Worm (Caenorhabditis elegans) whole organism, early embryonic: ENCODE results near the gene srsx-32.
"Not testable (repeated sequence)": the region's sequence is repeated elsewhere in the genome, so short reads cannot be mapped to it uniquely, and the experiment has no call there.

ENCODE experiments used
- B0310.2 ChIP-seq: sonication (generic microtip); optimal IDR thresholded peaks from 2 replicates; lab custom pipeline; 2016; ENCODE audit warnings: mild to moderate bottlenecking, missing genetic modification characterization, missing compliant biosample characterization
- F13C5.2 ChIP-seq: sonication (generic microtip); optimal IDR thresholded peaks from 2 replicates; lab custom pipeline; 2017; ENCODE audit warnings: mild to moderate bottlenecking, missing genetic modification characterization, inconsistent platforms, missing compliant biosample characterization
- aly-1 ChIP-seq: sonication (generic microtip); optimal IDR thresholded peaks from 2 replicates; lab custom pipeline; 2016; ENCODE audit warnings: missing genetic modification characterization, missing compliant biosample characterization
- ama-1 ChIP-seq: fragments of 150-350 bp; optimal IDR thresholded peaks from 2 replicates; lab custom pipeline; 2014
- ceh-13 ChIP-seq: fragments of 200-800 bp; sonication (Bioruptor generic); optimal IDR thresholded peaks from 2 replicates; lab custom pipeline; 2018; ENCODE audit warnings: mild to moderate bottlenecking, missing genetic modification characterization, missing compliant biosample characterization
- ceh-36 ChIP-seq: sonication (generic microtip); optimal IDR thresholded peaks from 2 replicates; lab custom pipeline; 2016; ENCODE audit warnings: missing genetic modification characterization, inconsistent platforms, missing compliant biosample characterization
- ets-7 ChIP-seq: sonication (generic microtip); optimal IDR thresholded peaks from 2 replicates; lab custom pipeline; 2016; ENCODE audit warnings: missing genotype, missing genetic modification characterization, missing compliant biosample characterization
- flt-1 ChIP-seq: fragments of 200-800 bp; sonication (Bioruptor generic); IDR thresholded peaks from 2 replicates; pipeline ENCODE4 v1.3.6; 2022; ENCODE audit warnings: missing genetic modification characterization, missing compliant biosample characterization
- hmg-4 ChIP-seq: fragments of 200-800 bp; sonication (Bioruptor generic); optimal IDR thresholded peaks from 2 replicates; lab custom pipeline; 2018; ENCODE audit warnings: mild to moderate bottlenecking, missing genetic modification characterization, missing compliant biosample characterization
- hnd-1 ChIP-seq: sonication (generic microtip); optimal IDR thresholded peaks from 2 replicates; lab custom pipeline; 2016; ENCODE audit warnings: missing genetic modification characterization, missing compliant biosample characterization
- pes-1 ChIP-seq: fragments of 200-800 bp; sonication (Bioruptor generic); IDR thresholded peaks from 2 replicates; pipeline ENCODE4 v1.3.6; 2022; ENCODE audit warnings: missing genetic modification reagents, missing genetic modification characterization, missing compliant biosample characterization
- scrt-1 ChIP-seq: fragments of 200-800 bp; sonication (Bioruptor generic); IDR thresholded peaks from 2 replicates; pipeline ENCODE4 v1.3.6; 2022; ENCODE audit warnings: missing genetic modification characterization, missing compliant biosample characterization
- sea-1 ChIP-seq: fragments of 200-800 bp; sonication (Bioruptor generic); conservative IDR thresholded peaks from 2 replicates; pipeline ENCODE4 v1.3.6; 2022; ENCODE audit warnings: missing genetic modification characterization, missing compliant biosample characterization
- tbx-11 ChIP-seq: fragments of 200-800 bp; sonication (Bioruptor generic); IDR thresholded peaks from 2 replicates; pipeline ENCODE4 v1.3.6; 2022; ENCODE audit warnings: missing genetic modification characterization, missing compliant biosample characterization
- tbx-37 ChIP-seq: fragments of 200-800 bp; sonication (Bioruptor generic); conservative IDR thresholded peaks from 2 replicates; pipeline ENCODE4 v1.3.6; 2022; ENCODE audit warnings: missing genetic modification reagents, missing genetic modification characterization, missing compliant biosample characterization
- tra-4 ChIP-seq: sonication (generic microtip); optimal IDR thresholded peaks from 2 replicates; lab custom pipeline; 2017; ENCODE audit warnings: missing genetic modification characterization, missing compliant biosample characterization

Gene srsx-32

DNA sequence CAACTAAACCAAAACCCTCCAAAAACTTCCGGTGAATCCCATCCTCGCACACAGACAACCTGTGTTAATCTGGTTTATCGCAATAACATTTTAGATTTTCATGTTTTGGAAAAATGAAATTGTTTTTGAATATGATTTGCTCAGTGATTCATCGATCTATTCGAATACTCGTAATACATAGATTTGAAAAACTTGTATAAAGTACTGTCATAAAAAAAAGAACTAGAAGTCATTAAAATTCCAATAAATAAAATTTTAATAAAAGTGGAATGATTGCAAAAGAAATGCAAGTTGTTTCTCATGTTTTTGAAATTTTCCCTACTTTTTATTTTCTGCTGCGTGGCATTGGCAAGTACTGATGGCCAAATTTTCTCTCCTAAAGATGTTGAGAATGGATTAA is 37.4 kb downstream of the srsx-32 start, which contains the start of gene spig-8:
Gene spig-8 (plus strand): TSS at position 301 of the 400 bp plus-strand sequence.
- no peak for TF ChIP-seq ets-7
- TF ChIP-seq ceh-36 (tag; lab: Kevin White, UChicago), result no peak

DNA sequence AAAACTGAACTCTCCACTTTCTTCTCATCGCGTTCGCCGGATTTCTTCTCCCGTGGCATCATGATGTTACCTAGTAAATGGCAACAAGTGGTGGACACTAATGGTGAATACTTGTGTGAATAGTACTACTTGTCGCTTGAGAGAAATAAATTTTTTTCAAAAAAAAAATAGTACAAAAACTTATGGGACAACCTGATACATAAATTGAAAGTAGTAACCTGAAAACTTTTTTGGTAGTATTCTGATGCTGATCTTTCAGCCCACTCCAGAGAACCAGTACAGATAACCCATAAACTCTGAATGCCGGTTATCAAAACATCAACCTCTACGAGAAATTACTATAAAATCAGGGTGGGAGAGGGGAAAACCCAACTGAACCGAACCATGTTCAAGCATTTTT is 40.6 kb downstream of the srsx-32 start, which contains the start of gene Y57E12AL.2:
Gene Y57E12AL.2 (plus strand): TSS at position 301 of the 400 bp plus-strand sequence.
- not testable (repeated sequence) for TF ChIP-seq sea-1; pes-1 (GFP tag; lab: Robert Waterston, UW); tra-4 (tag; lab: Kevin White, UChicago)

- TF ChIP-seq F13C5.2 (tag; lab: Kevin White, UChicago) (no peak), sea-1 (no peak), ceh-36 (tag; lab: Kevin White, UChicago) (no peak), B0310.2 (tag; lab: Kevin White, UChicago) (no peak), aly-1 (tag; lab: Kevin White, UChicago) (no peak), pes-1 (GFP tag; lab: Robert Waterston, UW) (no peak), ceh-13 (GFP tag; lab: Kevin White, UChicago) (no peak), tbx-11 (no peak), hmg-4 (GFP tag; lab: Kevin White, UChicago) (no peak)
Measured at ce11 chrV:7059350-7059749, 42.2 kb downstream of the srsx-32 start, which contains the start of gene mdt-6. mdt-6 (minus strand) TSS chrV:7059624.

- TF ChIP-seq ceh-13 (GFP tag; lab: Kevin White, UChicago), result peak; percentile 13
- TF ChIP-seq tbx-11, result peak; percentile 66; the same call in 1 of the 2 replicates
- TF ChIP-seq ama-1 (lab: Kevin White, UChicago), result no peak
- TF ChIP-seq tbx-37 (GFP tag; lab: Robert Waterston, UW), result 0 out of 2 replicates have a peak, but pooled peaks have one; percentile 39
- peak; percentile 70 for TF ChIP-seq F13C5.2 (tag; lab: Kevin White, UChicago)
- TF ChIP-seq tra-4 (tag; lab: Kevin White, UChicago), result no peak
- TF ChIP-seq flt-1 (GFP tag; lab: Robert Waterston, UW), result peak; percentile 53; the same call in 1 of the 2 replicates
- peak; percentile 51 for TF ChIP-seq aly-1 (tag; lab: Kevin White, UChicago)
- peak; percentile 22 for TF ChIP-seq hnd-1 (tag; lab: Kevin White, UChicago)
- TF ChIP-seq B0310.2 (tag; lab: Kevin White, UChicago), result no peak
- peak; percentile 53 for TF ChIP-seq ceh-36 (tag; lab: Kevin White, UChicago)
- TF ChIP-seq sea-1, result no peak
- no peak for TF ChIP-seq ets-7
- TF ChIP-seq scrt-1, result 0 out of 2 replicates have a peak, but pooled peaks have one; percentile 48
- peak; percentile 75 for TF ChIP-seq pes-1 (GFP tag; lab: Robert Waterston, UW)
- peak; percentile 21 for TF ChIP-seq hmg-4 (GFP tag; lab: Kevin White, UChicago)
Measured at ce11 chrV:7060396-7060795, 43.2 kb downstream of the srsx-32 start, which contains the start of the genes Y57E12AL.6 and Y57E12AL.1. Y57E12AL.6 (minus strand) TSS chrV:7060470. Y57E12AL.1 (plus strand) TSS chrV:7060530.

DNA sequence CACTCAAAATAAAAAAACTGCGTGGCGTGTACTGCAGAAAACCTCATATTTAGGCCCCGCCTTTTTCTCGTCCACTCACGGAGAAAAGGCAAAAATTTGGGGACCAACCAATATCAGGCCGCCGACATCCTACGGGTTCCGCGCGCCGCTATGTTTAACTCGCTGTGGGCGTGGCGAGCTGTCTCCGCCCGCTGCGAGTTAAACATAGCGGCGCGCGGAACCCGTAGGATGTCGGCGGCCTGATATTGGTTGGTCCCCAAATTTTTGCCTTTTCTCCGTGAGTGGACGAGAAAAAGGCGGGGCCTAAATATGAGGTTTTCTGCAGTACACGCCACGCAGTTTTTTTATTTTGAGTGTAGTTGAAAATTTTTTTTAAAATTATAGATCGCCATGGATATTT is 45.6 kb downstream of the srsx-32 start, which contains the start of gene tmem-258:
Gene tmem-258 (plus strand): TSS at position 385 of the 400 bp plus-strand sequence.
- TF ChIP-seq tbx-11; B0310.2 (tag; lab: Kevin White, UChicago); ceh-36 (tag; lab: Kevin White, UChicago): not testable (repeated sequence)

- TF ChIP-seq B0310.2 (tag; lab: Kevin White, UChicago), result no peak
- TF ChIP-seq ceh-36 (tag; lab: Kevin White, UChicago), result no peak
Measured at ce11 chrV:7065226-7065625, 48.1 kb downstream of the srsx-32 start, which contains the start of gene Y57E12AR.1. Y57E12AR.1 (minus strand) TSS chrV:7065326.
